Worm (Caenorhabditis elegans) whole organism, mixed stage, embryonic: ENCODE results near the gene C03G6.17.

ENCODE experiments used
- blmp-1 ChIP-seq: fragments of 150-350 bp; optimal IDR thresholded peaks from 2 replicates; lab custom pipeline; 2014; ENCODE audit warnings: missing biosample characterization, missing genetic modification characterization
- ceh-43 ChIP-seq: fragments of 200-800 bp; sonication (Bioruptor generic); optimal IDR thresholded peaks from 2 replicates; lab custom pipeline; 2018; ENCODE audit warnings: mild to moderate bottlenecking, missing genetic modification characterization, moderate library complexity, missing compliant biosample characterization
- cnd-1 ChIP-seq: fragments of 200-800 bp; sonication (Bioruptor generic); optimal IDR thresholded peaks from 2 replicates; lab custom pipeline; 2018; ENCODE audit warnings: mild to moderate bottlenecking, missing genetic modification characterization, missing compliant biosample characterization
- elt-1 ChIP-seq: sonication (generic microtip); optimal IDR thresholded peaks from 2 replicates; lab custom pipeline; 2017; ENCODE audit warnings: missing genetic modification characterization, mild to moderate bottlenecking, missing compliant biosample characterization, antibody characterized with exemption, moderate library complexity, borderline replicate concordance; ENCODE audit not compliant: insufficient read depth
- lin-13 ChIP-seq: fragments of 150-350 bp; optimal IDR thresholded peaks from 2 replicates; lab custom pipeline; 2014; ENCODE audit warnings: missing biosample characterization, missing genetic modification characterization
- lsy-2 ChIP-seq: fragments of 150-350 bp; optimal IDR thresholded peaks from 2 replicates; lab custom pipeline; 2014; ENCODE audit warnings: missing biosample characterization, missing genetic modification characterization
- mep-1 ChIP-seq: fragments of 150-350 bp; optimal IDR thresholded peaks from 2 replicates; lab custom pipeline; 2017; ENCODE audit warnings: missing biosample characterization, missing genetic modification reagents, missing genetic modification characterization, inconsistent platforms
- pha-4 ChIP-seq: fragments of 150-350 bp; optimal IDR thresholded peaks from 2 replicates; lab custom pipeline; 2018; ENCODE audit warnings: missing biosample characterization, missing genetic modification reagents, missing genetic modification characterization
- snpc-4 ChIP-seq: fragments of 150-350 bp; optimal IDR thresholded peaks from 2 replicates; lab custom pipeline; 2014; ENCODE audit warnings: missing biosample characterization, missing genetic modification characterization
- sptf-1 ChIP-seq: sonication (generic microtip); optimal IDR thresholded peaks from 2 replicates; lab custom pipeline; 2017; ENCODE audit warnings: mild to moderate bottlenecking, missing genetic modification characterization, moderate library complexity, missing compliant biosample characterization
- unc-120 ChIP-seq: sonication (generic microtip); optimal IDR thresholded peaks from 2 replicates; lab custom pipeline; 2017; ENCODE audit warnings: missing genetic modification characterization, missing compliant biosample characterization; ENCODE audit not compliant: poor library complexity, severe bottlenecking
- unc-39 ChIP-seq: fragments of 150-350 bp; optimal IDR thresholded peaks from 2 replicates; lab custom pipeline; 2014; ENCODE audit warnings: missing biosample characterization, missing genetic modification characterization
- ztf-11 ChIP-seq: fragments of 150-350 bp; optimal IDR thresholded peaks from 2 replicates; lab custom pipeline; 2014; ENCODE audit warnings: missing biosample characterization, missing genetic modification characterization

ce11 chrV:7357132-7357531 lies 23.8 kb downstream of the C03G6.17 start, which contains the start of gene C03G6.6:
- TF ChIP-seq ztf-11 (tag; lab: Kevin White, UChicago) (no peak), sptf-1 (tag; lab: Kevin White, UChicago) (no peak), snpc-4 (tag; lab: Kevin White, UChicago) (no peak), elt-1 (tag; lab: Kevin White, UChicago) (no peak), unc-39 (no peak), pha-4 (tag; lab: Kevin White, UChicago) (no peak), unc-120 (tag; lab: Kevin White, UChicago) (no peak), lin-13 (tag; lab: Kevin White, UChicago) (no peak), blmp-1 (no peak), mep-1 (tag; lab: Kevin White, UChicago) (no peak), cnd-1 (tag; lab: Kevin White, UChicago) (no peak), lsy-2 (tag; lab: Kevin White, UChicago) (no peak), ceh-43 (no peak)
